Fruit fly (Drosophila melanogaster) whole organism, embryonic: Measurements from ENCODE around the gene CG2104.

Experiments used
- Atf3 ChIP-seq: fragments of 200-800 bp; sonication (Bioruptor generic); optimal IDR thresholded peaks from 3 replicates; lab custom pipeline; 2016; ENCODE audit warnings: missing biosample characterization, missing genetic modification characterization
- C15 ChIP-seq: fragments of 200-800 bp; sonication (Bioruptor generic); IDR thresholded peaks from 3 replicates; pipeline ENCODE4 v1.3.6; 2022; ENCODE audit warnings: missing biosample characterization, missing genetic modification characterization
- CG10267 ChIP-seq: fragments of 200-800 bp; sonication (Bioruptor generic); optimal IDR thresholded peaks from 2 replicates; lab custom pipeline; 2018; ENCODE audit warnings: missing biosample characterization, mild to moderate bottlenecking, missing genetic modification characterization, moderate library complexity
- CG10462 ChIP-seq: fragments of 200-800 bp; sonication (Bioruptor generic); optimal IDR thresholded peaks from 2 replicates; lab custom pipeline; 2016; ENCODE audit warnings: missing biosample characterization, missing genetic modification characterization
- CG11085 ChIP-seq: fragments of 200-800 bp; sonication (Bioruptor generic); IDR thresholded peaks from 2 replicates; pipeline ENCODE4 v1.3.6; 2022; ENCODE audit warnings: missing biosample characterization, missing genetic modification characterization
- CG13624 ChIP-seq: fragments of 200-800 bp; sonication (Bioruptor generic); optimal IDR thresholded peaks from 2 replicates; lab custom pipeline; 2016; ENCODE audit warnings: missing biosample characterization, missing genetic modification characterization
- CG14050 ChIP-seq: fragments of 200-800 bp; sonication (Bioruptor generic); IDR thresholded peaks from 3 replicates; pipeline ENCODE4 v1.3.6; 2022; ENCODE audit warnings: missing biosample characterization, missing genetic modification characterization
- CG14441 ChIP-seq: fragments of 200-800 bp; sonication (Bioruptor generic); IDR thresholded peaks from 2 replicates; pipeline ENCODE4 v1.3.6; 2022; ENCODE audit warnings: missing biosample characterization, missing genetic modification characterization
- CG14860 ChIP-seq: fragments of 200-800 bp; sonication (Bioruptor generic); IDR thresholded peaks from 3 replicates; pipeline ENCODE4 v1.3.6; 2022; ENCODE audit warnings: missing biosample characterization, missing genetic modification characterization; ENCODE audit not compliant: partially characterized antibody
- CG17359 ChIP-seq: fragments of 200-800 bp; sonication (Bioruptor generic); optimal IDR thresholded peaks from 3 replicates; lab custom pipeline; 2018; ENCODE audit warnings: missing biosample characterization, mild to moderate bottlenecking, missing genetic modification characterization, moderate library complexity
- CG2712 ChIP-seq: fragments of 200-800 bp; optimal IDR thresholded peaks from 3 replicates; lab custom pipeline; 2019; ENCODE audit warnings: missing biosample characterization, mild to moderate bottlenecking, missing genetic modification characterization, moderate library complexity
- CG5953 ChIP-seq: fragments of 200-800 bp; sonication (Bioruptor generic); IDR thresholded peaks from 2 replicates; pipeline ENCODE4 v1.3.6; 2022; ENCODE audit warnings: missing biosample characterization, missing genetic modification characterization
- CG8281 ChIP-seq: fragments of 200-800 bp; sonication (Bioruptor generic); optimal IDR thresholded peaks from 2 replicates; lab custom pipeline; 2018; ENCODE audit warnings: missing biosample characterization, mild to moderate bottlenecking, missing genetic modification characterization, moderate library complexity
- CG9437 ChIP-seq: fragments of 200-800 bp; sonication (Bioruptor generic); optimal IDR thresholded peaks from 2 replicates; lab custom pipeline; 2018; ENCODE audit warnings: missing biosample characterization, mild to moderate bottlenecking, missing genetic modification characterization
- CG9609 ChIP-seq: fragments of 200-800 bp; sonication (Bioruptor generic); optimal IDR thresholded peaks from 3 replicates; lab custom pipeline; 2016; ENCODE audit warnings: missing biosample characterization, missing genetic modification characterization
- CG9817 ChIP-seq: fragments of 200-800 bp; sonication (Bioruptor generic); optimal IDR thresholded peaks from 2 replicates; lab custom pipeline; 2018; ENCODE audit warnings: missing biosample characterization, mild to moderate bottlenecking, missing genetic modification characterization, moderate library complexity
- Dek ChIP-seq: fragments of 200-800 bp; sonication (Bioruptor generic); optimal IDR thresholded peaks from 3 replicates; lab custom pipeline; 2019; ENCODE audit warnings: missing biosample characterization, mild to moderate bottlenecking, missing genetic modification characterization, moderate library complexity
- Dfd ChIP-seq, 2 experiments: fragments of >200 bp; optimal IDR thresholded peaks; 2 replicates each; lab custom pipeline; 2017; ENCODE audit warnings: missing biosample characterization in 2 of 2, missing genetic modification characterization in 2 of 2
- Dip3 ChIP-seq: fragments of 200-800 bp; sonication (Bioruptor generic); optimal IDR thresholded peaks from 3 replicates; lab custom pipeline; 2016; ENCODE audit warnings: missing biosample characterization, missing genetic modification characterization
- Dll ChIP-seq: fragments of 200-800 bp; sonication (Bioruptor generic); IDR thresholded peaks from 4 replicates; pipeline ENCODE4 v1.3.6; 2022; ENCODE audit warnings: missing biosample characterization, missing genetic modification characterization; ENCODE audit not compliant: partially characterized antibody
- HLHmδ ChIP-seq: fragments of 200-800 bp; sonication (Bioruptor generic); optimal IDR thresholded peaks from 2 replicates; lab custom pipeline; 2018; ENCODE audit warnings: missing biosample characterization, mild to moderate bottlenecking, missing genetic modification characterization, moderate library complexity
- Jarid2 ChIP-seq: fragments of 200-800 bp; sonication (Bioruptor generic); optimal IDR thresholded peaks from 3 replicates; lab custom pipeline; 2017; ENCODE audit warnings: mild to moderate bottlenecking, missing biosample characterization, missing genetic modification reagents, missing genetic modification characterization
- Lpt ChIP-seq: fragments of >200 bp; optimal IDR thresholded peaks from 2 replicates; lab custom pipeline; 2018; ENCODE audit warnings: missing biosample characterization, missing genetic modification characterization
- MBD-R2 ChIP-seq: fragments of 200-800 bp; sonication (Bioruptor generic); IDR thresholded peaks from 2 replicates; pipeline ENCODE4 v1.3.6; 2022; ENCODE audit warnings: missing biosample characterization, missing genetic modification characterization
- Nf-YA ChIP-seq: fragments of 200-800 bp; sonication (Bioruptor generic); IDR thresholded peaks from 2 replicates; pipeline ENCODE4 v1.3.6; 2022; ENCODE audit warnings: missing biosample characterization, missing genetic modification characterization
- Nf-YC ChIP-seq: fragments of 200-800 bp; optimal IDR thresholded peaks from 3 replicates; lab custom pipeline; 2019; ENCODE audit warnings: missing biosample characterization, mild to moderate bottlenecking, missing genetic modification characterization, moderate library complexity
- Ptx1 ChIP-seq: fragments of 200-800 bp; sonication (Bioruptor generic); IDR thresholded peaks from 2 replicates; pipeline ENCODE4 v1.3.6; 2022; ENCODE audit warnings: missing biosample characterization, missing genetic modification characterization
- Sry-β ChIP-seq: fragments of 200-800 bp; sonication (Bioruptor generic); optimal IDR thresholded peaks from 2 replicates; lab custom pipeline; 2018; ENCODE audit warnings: missing biosample characterization, mild to moderate bottlenecking, missing genetic modification characterization, moderate library complexity
- Stat92E ChIP-seq, 3 experiments: fragments of >200 bp in 2 of 3; fragments of 200-800 bp in 1 of 3; sonication (Bioruptor generic) in 1 of 3; optimal IDR thresholded peaks; 2 replicates each; lab custom pipeline; 2017 to 2019; ENCODE audit warnings: missing biosample characterization in 3 of 3, missing genetic modification characterization in 3 of 3, mild to moderate bottlenecking in 1 of 3, moderate library complexity in 1 of 3
- aop ChIP-seq: fragments of 200-800 bp; sonication (Bioruptor generic); IDR thresholded peaks from 2 replicates; pipeline ENCODE4 v1.3.6; 2022; ENCODE audit warnings: missing biosample characterization, missing genetic modification characterization
- az2 ChIP-seq: fragments of 200-800 bp; sonication (Bioruptor generic); optimal IDR thresholded peaks from 3 replicates; lab custom pipeline; 2016; ENCODE audit warnings: missing biosample characterization, missing genetic modification characterization
- crp ChIP-seq, 2 experiments: fragments of 200-800 bp; sonication (Bioruptor generic); optimal IDR thresholded peaks; 2 replicates in 1 of 2; 3 replicates in 1 of 2; lab custom pipeline; 2017; ENCODE audit warnings: missing biosample characterization in 2 of 2, missing genetic modification characterization in 2 of 2, mild to moderate bottlenecking in 1 of 2, moderate library complexity in 1 of 2
- eve ChIP-seq, 2 experiments: fragments of >200 bp; optimal IDR thresholded peaks; 2 replicates each; lab custom pipeline; 2017; ENCODE audit warnings: missing biosample characterization in 2 of 2, missing genetic modification characterization in 2 of 2
- ftz-f1 ChIP-seq: fragments of 200-800 bp; sonication (Bioruptor generic); optimal IDR thresholded peaks from 2 replicates; lab custom pipeline; 2016; ENCODE audit warnings: missing biosample characterization, missing genetic modification characterization
- gem ChIP-seq: fragments of 200-800 bp; sonication (Bioruptor generic); optimal IDR thresholded peaks from 2 replicates; lab custom pipeline; 2019; ENCODE audit warnings: missing biosample characterization, mild to moderate bottlenecking, missing genetic modification characterization, moderate library complexity
- jigr1 ChIP-seq: fragments of 200-800 bp; sonication (Bioruptor generic); IDR thresholded peaks from 3 replicates; pipeline ENCODE4 v1.3.6; 2022; ENCODE audit warnings: missing biosample characterization, missing genetic modification characterization
- ken ChIP-seq: fragments of 200-800 bp; sonication (Bioruptor generic); IDR thresholded peaks from 3 replicates; pipeline ENCODE4 v1.3.6; 2022; ENCODE audit warnings: missing biosample characterization, missing genetic modification characterization
- lab ChIP-seq: fragments of 200-800 bp; sonication (Bioruptor generic); optimal IDR thresholded peaks from 3 replicates; lab custom pipeline; 2017; ENCODE audit warnings: missing biosample characterization, missing genetic modification characterization, mild to moderate bottlenecking, moderate library complexity, missing genetic modification reagents
- lmd ChIP-seq: fragments of 200-800 bp; sonication (Bioruptor generic); IDR thresholded peaks from 2 replicates; pipeline ENCODE4 v1.3.6; 2022; ENCODE audit warnings: missing biosample characterization, missing genetic modification characterization
- nmo ChIP-seq: fragments of 200-800 bp; sonication (Bioruptor generic); optimal IDR thresholded peaks from 2 replicates; lab custom pipeline; 2018; ENCODE audit warnings: missing biosample characterization, mild to moderate bottlenecking, missing genetic modification characterization, moderate library complexity
- pho ChIP-seq: fragments of 200-800 bp; sonication (Bioruptor generic); optimal IDR thresholded peaks from 2 replicates; lab custom pipeline; 2016; ENCODE audit warnings: missing biosample characterization, missing genetic modification characterization
- pzg ChIP-seq: fragments of 200-800 bp; sonication (Bioruptor generic); optimal IDR thresholded peaks from 3 replicates; lab custom pipeline; 2018; ENCODE audit warnings: missing biosample characterization, mild to moderate bottlenecking, missing genetic modification characterization, moderate library complexity
- ranshi ChIP-seq: fragments of 200-800 bp; sonication (Bioruptor generic); IDR thresholded peaks from 2 replicates; pipeline ENCODE4 v1.3.6; 2022; ENCODE audit warnings: missing biosample characterization, missing genetic modification characterization
- slbo ChIP-seq: fragments of 200-800 bp; sonication (Bioruptor generic); IDR thresholded peaks from 2 replicates; pipeline ENCODE4 v1.3.6; 2022; ENCODE audit warnings: missing biosample characterization, missing genetic modification characterization
- tx ChIP-seq: fragments of 200-800 bp; sonication (Bioruptor generic); optimal IDR thresholded peaks from 2 replicates; lab custom pipeline; 2016; ENCODE audit warnings: missing biosample characterization, missing genetic modification characterization
- z ChIP-seq: fragments of 200-800 bp; sonication (Bioruptor generic); IDR thresholded peaks from 3 replicates; pipeline ENCODE4 v1.3.6; 2022; ENCODE audit warnings: missing biosample characterization, missing genetic modification characterization
- zfh1 ChIP-seq: fragments of 200-800 bp; sonication (Bioruptor generic); IDR thresholded peaks from 3 replicates; pipeline ENCODE4 v1.3.6; 2022; ENCODE audit warnings: missing biosample characterization, missing genetic modification characterization
- zfh2 ChIP-seq: fragments of 200-800 bp; sonication (Bioruptor generic); optimal IDR thresholded peaks from 2 replicates; lab custom pipeline; 2016; ENCODE audit warnings: missing biosample characterization, missing genetic modification characterization

Gene CG2104

DNA sequence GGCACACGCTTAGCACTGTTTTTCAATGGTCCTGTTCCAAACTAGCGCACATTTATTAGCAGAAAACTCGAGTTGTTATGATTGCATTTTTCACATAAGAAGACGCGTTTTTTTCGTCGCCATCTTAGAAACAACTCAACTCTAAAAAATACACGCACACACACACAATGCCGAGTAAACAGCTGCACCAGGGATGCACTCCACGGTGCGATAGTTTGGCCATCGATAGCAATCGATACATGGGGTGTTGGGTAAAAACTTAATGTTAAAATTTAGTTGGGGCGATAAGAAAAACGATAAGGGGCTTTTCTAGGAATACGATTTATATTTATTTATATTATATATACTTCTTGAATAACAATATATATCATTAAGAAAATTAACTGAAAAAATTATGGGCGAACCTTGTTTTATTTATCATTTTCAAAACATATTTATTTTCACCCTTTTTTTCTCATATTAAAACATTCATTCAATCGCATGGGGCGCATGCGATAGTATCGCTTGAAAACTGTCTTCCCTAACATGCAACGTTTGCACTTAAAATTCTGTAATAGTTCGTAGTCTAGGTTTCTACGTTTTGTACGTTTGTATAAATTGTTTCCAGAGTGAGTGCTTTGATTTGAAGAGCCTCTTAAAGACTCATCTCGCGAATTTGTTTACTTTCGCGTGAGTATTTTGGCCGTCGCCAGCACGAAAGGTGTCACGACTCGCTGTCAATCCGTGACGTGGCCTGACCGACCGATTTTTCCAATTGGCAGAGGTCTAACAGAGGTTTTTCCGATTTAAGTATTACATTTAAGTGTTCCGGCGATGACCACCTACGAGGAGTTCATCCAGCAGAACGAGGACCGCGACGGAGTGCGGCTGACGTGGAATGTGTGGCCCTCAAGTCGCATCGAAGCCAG is 44.3 kb downstream of the CG2104 start, which contains the start of the genes MTA1-like and Sec23 (continued):
- peak; percentile 75 for TF ChIP-seq CG9437
- TF ChIP-seq Atf3 (GFP tag; lab: Kevin White, UChicago): no peak
- peak; percentile 69 for TF ChIP-seq CG2712
- TF ChIP-seq Ptx1 (GFP tag; lab: Robert Waterston, UW): peak; percentile 32; the same call in 1 of the 2 replicates
- TF ChIP-seq HLHmδ: peak; percentile 41
- TF ChIP-seq Nf-YC (tag; lab: Kevin White, UChicago): peak; percentile 69
- no peak for TF ChIP-seq eve (GFP tag; optimal IDR thresholded peaks at IDR 0.05; lab: Kevin White, UChicago)
- TF ChIP-seq CG8281 (tag; lab: Kevin White, UChicago): no peak
- peak; percentile 54 for TF ChIP-seq zfh2
- TF ChIP-seq ken (GFP tag; lab: Robert Waterston, UW): 0 out of 3 replicates have a peak, but pooled peaks have one; percentile 4
- TF ChIP-seq CG10462: peak; percentile 31
- peak; percentile 36 for TF ChIP-seq lab (GFP tag; lab: Kevin White, UChicago)
- no peak for TF ChIP-seq z
- peak; percentile 22 for TF ChIP-seq CG9609
- peak; percentile 76 for TF ChIP-seq gem (tag; lab: Kevin White, UChicago)
- TF ChIP-seq slbo (GFP tag; lab: Robert Waterston, UW): peak; percentile 72
- TF ChIP-seq ftz-f1 (GFP tag; lab: Kevin White, UChicago): no peak
- peak; percentile 95 for TF ChIP-seq CG14860
- TF ChIP-seq C15 (GFP tag; lab: Robert Waterston, UW): no peak
- peak; percentile 53 for TF ChIP-seq Sry-β
- TF ChIP-seq crp (GFP tag; optimal IDR thresholded peaks at IDR 0.05; lab: Kevin White, UChicago): peak in 1 of 2 experiments; percentile 81
- TF ChIP-seq pho (GFP tag; lab: Kevin White, UChicago): peak; percentile 37
- no peak for TF ChIP-seq aop (GFP tag; lab: Robert Waterston, UW)
- TF ChIP-seq jigr1: peak; percentile 79; the same call in 2 of the 3 replicates
- peak; percentile 25; the same call in 1 of the 2 replicates for TF ChIP-seq CG14441 (GFP tag; lab: Robert Waterston, UW)
- peak; percentile 97 for TF ChIP-seq Dll (GFP tag; lab: Robert Waterston, UW)
- peak; percentile 80 for TF ChIP-seq CG10267 (tag; lab: Kevin White, UChicago)
- peak; percentile 16 for TF ChIP-seq CG17359 (tag; lab: Kevin White, UChicago)
- peak in 1 of 3 experiments; percentile 48 for TF ChIP-seq Stat92E (GFP tag; optimal IDR thresholded peaks at IDR 0.05; lab: Kevin White, UChicago)
- 0 out of 2 replicates have a peak, but pooled peaks have one; percentile 19 for TF ChIP-seq ranshi (GFP tag; lab: Robert Waterston, UW)
- peak; percentile 47 for TF ChIP-seq CG9817 (tag; lab: Kevin White, UChicago)
- TF ChIP-seq pzg (GFP tag; lab: Kevin White, UChicago): peak; percentile 66
- no peak for TF ChIP-seq Nf-YA (GFP tag; lab: Robert Waterston, UW)
- TF ChIP-seq lmd (GFP tag; lab: Robert Waterston, UW): peak; percentile 44; the same call in 1 of the 2 replicates
- no peak for TF ChIP-seq CG11085
- TF ChIP-seq MBD-R2: peak; percentile 22; the same call in 1 of the 2 replicates
- no peak for TF ChIP-seq Dfd (GFP tag; optimal IDR thresholded peaks at IDR 0.05; lab: Kevin White, UChicago)
- peak; percentile 79 for TF ChIP-seq nmo (GFP tag; lab: Kevin White, UChicago)
- peak; percentile 14 for TF ChIP-seq tx
- TF ChIP-seq CG5953 (GFP tag; lab: Robert Waterston, UW): no peak
- TF ChIP-seq Jarid2 (GFP tag; lab: Kevin White, UChicago): no peak
- 0 out of 3 replicates have a peak, but pooled peaks have one; percentile 27 for TF ChIP-seq zfh1
- peak; percentile 58 for TF ChIP-seq Dek
- peak; percentile 8 for TF ChIP-seq CG13624 (GFP tag; lab: Kevin White, UChicago)
- TF ChIP-seq CG14050 (GFP tag; lab: Robert Waterston, UW): no peak
- TF ChIP-seq Lpt: no peak
- TF ChIP-seq az2 (GFP tag; lab: Kevin White, UChicago): peak; percentile 44
- peak; percentile 5 for TF ChIP-seq Dip3 (GFP tag; lab: Kevin White, UChicago)
